Worm (Caenorhabditis elegans): ENCODE data around the gene clec-171.

The clec-171 gene

ce11 chrIV:1377699-1378098, 49.5 kb downstream of the clec-171 start:
- TF ChIP-seq mab-5 (tag; optimal IDR thresholded peaks at IDR 0.05) (no peak), ham-2 (GFP tag; optimal IDR thresholded peaks at IDR 0.05) (peak; percentile 46), ceh-83 (GFP tag; optimal IDR thresholded peaks at IDR 0.05) (no peak), pha-4 (tag; optimal IDR thresholded peaks at IDR 0.05) (no peak), nhr-28 (tag; optimal IDR thresholded peaks at IDR 0.05) (no peak), M03D4.4 (tag; optimal IDR thresholded peaks at IDR 0.05) (peak; percentile 55), drap-1 (GFP tag; optimal IDR thresholded peaks at IDR 0.05) (peak; percentile 28), unc-39 (tag; optimal IDR thresholded peaks at IDR 0.05) (no peak), elt-1 (tag; optimal IDR thresholded peaks at IDR 0.05; ENCODE audit: borderline replicate concordance, insufficient read depth) (no peak), mls-2 (tag; optimal IDR thresholded peaks at IDR 0.05) (peak; percentile 63), lsy-2 (tag; optimal IDR thresholded peaks at IDR 0.05) (no peak), nhr-12 (tag; optimal IDR thresholded peaks at IDR 0.05) (no peak), ceh-43 (GFP tag; optimal IDR thresholded peaks at IDR 0.05) (no peak), zip-8 (tag; optimal IDR thresholded peaks at IDR 0.05) (no peak), bed-3 (GFP tag; optimal IDR thresholded peaks at IDR 0.05) (peak; percentile 36), blmp-1 (tag; optimal IDR thresholded peaks at IDR 0.05) (no peak), sptf-1 (tag; optimal IDR thresholded peaks at IDR 0.05) (peak; percentile 65), ces-1 (GFP tag; optimal IDR thresholded peaks at IDR 0.05) (no peak), unc-120 (tag; optimal IDR thresholded peaks at IDR 0.05; ENCODE audit: poor library complexity, severe bottlenecking) (no peak), sem-2 (GFP tag; optimal IDR thresholded peaks at IDR 0.05) (no peak), nhr-2 (tag; optimal IDR thresholded peaks at IDR 0.05) (no peak), snpc-4 (tag; optimal IDR thresholded peaks at IDR 0.05) (no peak), lin-32 (GFP tag; optimal IDR thresholded peaks at IDR 0.05) (no peak), lin-13 (tag; optimal IDR thresholded peaks at IDR 0.05) (no peak), cnd-1 (tag; optimal IDR thresholded peaks at IDR 0.05) (peak; percentile 42), elt-3 (tag; optimal IDR thresholded peaks at IDR 0.05) (no peak), nhr-237 (tag; optimal IDR thresholded peaks at IDR 0.05) (no peak), ceh-39 (tag; optimal IDR thresholded peaks at IDR 0.05) (no peak), flh-1 (GFP tag; optimal IDR thresholded peaks at IDR 0.05) (no peak), mep-1 (tag; optimal IDR thresholded peaks at IDR 0.05) (no peak)

DNA sequence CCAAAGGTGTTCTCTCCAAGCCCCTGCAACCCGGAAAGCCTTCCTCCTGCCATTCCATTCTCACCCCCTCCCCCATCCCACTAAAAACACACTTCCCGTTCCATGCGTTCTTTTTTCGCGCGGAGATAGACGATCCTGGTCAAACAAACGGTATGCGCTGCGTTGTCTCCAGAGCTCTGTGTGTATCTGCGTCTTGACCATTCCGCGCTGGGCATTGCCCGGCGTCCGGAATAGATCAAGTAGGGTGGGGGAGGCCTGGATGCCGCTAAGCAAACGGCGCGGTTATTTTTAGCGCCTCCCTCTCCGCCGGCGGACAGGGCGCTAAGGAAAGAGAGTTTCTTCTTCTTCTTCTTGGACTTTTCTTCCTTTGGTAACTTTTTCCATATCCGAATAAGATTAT, 51.9 kb downstream of the clec-171 start:
- peak; percentile 51 for TF ChIP-seq pha-4 (tag; optimal IDR thresholded peaks at IDR 0.05)
- no peak for TF ChIP-seq unc-120 (tag; optimal IDR thresholded peaks at IDR 0.05; ENCODE audit: poor library complexity, severe bottlenecking)
